Fruit fly (Drosophila melanogaster): Measurements from ENCODE around the gene CG5953.

The CG5953 gene

DNA sequence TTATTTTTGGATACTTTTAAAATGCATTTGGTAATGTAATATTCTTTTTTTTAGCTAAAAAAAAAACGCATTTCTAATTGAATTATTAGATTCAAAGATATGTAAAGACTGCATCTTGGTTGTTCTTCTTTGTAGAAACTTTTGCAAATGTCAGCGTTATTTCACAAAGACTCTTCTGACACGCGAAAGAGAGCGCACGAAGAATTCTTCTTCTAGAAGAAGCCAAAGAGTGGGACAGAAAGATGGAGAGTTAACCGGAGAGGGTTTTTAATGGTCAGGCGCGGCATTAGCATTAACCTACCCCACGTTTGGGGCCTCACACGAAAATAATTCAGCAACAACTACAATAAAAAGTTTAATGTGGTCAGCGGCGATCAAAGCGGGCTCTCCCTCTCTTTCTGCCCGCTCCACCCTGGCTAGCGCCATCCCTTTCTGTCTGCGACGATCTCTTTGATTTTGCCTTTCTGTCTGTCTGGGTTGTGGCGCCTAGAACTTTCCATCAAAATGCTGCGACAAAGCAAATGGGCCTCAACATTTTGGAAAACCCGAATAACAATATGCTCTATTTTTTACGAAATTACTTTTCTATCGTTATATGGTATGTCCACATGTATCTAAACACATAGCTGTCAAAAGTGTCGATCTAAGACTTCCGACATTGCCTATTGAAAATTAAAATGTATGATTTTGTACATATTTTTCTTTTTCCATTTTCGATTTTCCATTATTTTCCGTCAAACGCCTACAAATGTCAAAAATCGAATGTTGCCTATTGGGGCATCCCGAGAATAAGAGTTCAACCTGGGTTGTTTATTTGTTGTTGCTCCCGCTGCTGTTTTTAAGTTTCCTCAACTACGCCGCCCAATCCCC lies 12.0 kb downstream of the CG5953 start:
- TF ChIP-seq Dfd (GFP tag; optimal IDR thresholded peaks at IDR 0.05), result no peak
- no peak for TF ChIP-seq seq (GFP tag; IDR thresholded peaks at IDR 0.05)
- no peak for TF ChIP-seq CG14050 (GFP tag; IDR thresholded peaks at IDR 0.05)
- TF ChIP-seq CG9932 (GFP tag; IDR thresholded peaks at IDR 0.05), result 0 out of 2 replicates have a peak, but pooled peaks have one; percentile 4
- TF ChIP-seq sug (tag; optimal IDR thresholded peaks at IDR 0.05), result peak; percentile 34
- TF ChIP-seq Bgb (GFP tag; IDR thresholded peaks at IDR 0.05; ENCODE audit: partially characterized antibody), result peak; percentile 31; the same call in 1 of the 2 replicates
- TF ChIP-seq ind (GFP tag; optimal IDR thresholded peaks at IDR 0.05), result peak; percentile 9
- peak; percentile 47 for TF ChIP-seq CG30403 (GFP tag; optimal IDR thresholded peaks at IDR 0.05)
- TF ChIP-seq Hr3 (GFP tag; optimal IDR thresholded peaks at IDR 0.05), result peak; percentile 3
- TF ChIP-seq NFAT (GFP tag; IDR thresholded peaks at IDR 0.05), result peak; percentile 47; the same call in 1 of the 2 replicates
- peak; percentile 5 for TF ChIP-seq CG12769 (tag; optimal IDR thresholded peaks at IDR 0.05)
- 0 out of 3 replicates have a peak, but pooled peaks have one; percentile 29 for TF ChIP-seq CG6175 (GFP tag; IDR thresholded peaks at IDR 0.05)
- peak; percentile 64 to 89 for TF ChIP-seq Trl (optimal IDR thresholded peaks at IDR 0.05)
- TF ChIP-seq Trl (GFP tag; optimal IDR thresholded peaks at IDR 0.05), result no peak
- TF ChIP-seq Drgx (GFP tag; IDR thresholded peaks at IDR 0.05), result no peak
- TF ChIP-seq vvl (GFP tag; IDR thresholded peaks at IDR 0.05), result peak; percentile 60; the same call in 1 of the 2 replicates
- 0 out of 2 replicates have a peak, but pooled peaks have one; percentile 44 for TF ChIP-seq bbx (GFP tag; IDR thresholded peaks at IDR 0.05; ENCODE audit: partially characterized antibody)
- no peak for TF ChIP-seq tgo (GFP tag; IDR thresholded peaks at IDR 0.05)
- TF ChIP-seq CG18011 (GFP tag; optimal IDR thresholded peaks at IDR 0.05), result no peak
- no peak for TF ChIP-seq Ptx1 (GFP tag; IDR thresholded peaks at IDR 0.05)
- TF ChIP-seq CG17385 (GFP tag; optimal IDR thresholded peaks at IDR 0.05), result peak; percentile 30
- peak; percentile 32; the same call in 1 of the 3 replicates for TF ChIP-seq Aef1 (GFP tag; IDR thresholded peaks at IDR 0.05)
- TF ChIP-seq pan (optimal IDR thresholded peaks at IDR 0.05), result no peak
- peak in 1 of 2 experiments; percentile 46 for TF ChIP-seq pan (GFP tag; optimal IDR thresholded peaks at IDR 0.05 in 1 of 2, IDR thresholded peaks at IDR 0.05 in 1 of 2)
- no peak for TF ChIP-seq Sry-δ (GFP tag; optimal IDR thresholded peaks at IDR 0.05)
- TF ChIP-seq CG12659 (GFP tag; optimal IDR thresholded peaks at IDR 0.05), result no peak
- TF ChIP-seq CG5245 (GFP tag; optimal IDR thresholded peaks at IDR 0.05), result no peak
- TF ChIP-seq Meics (GFP tag; optimal IDR thresholded peaks at IDR 0.05), result no peak
- TF ChIP-seq ranshi (GFP tag; IDR thresholded peaks at IDR 0.05), result peak; percentile 25; the same call in 1 of the 2 replicates
- no peak for TF ChIP-seq Ada2b (GFP tag; IDR thresholded peaks at IDR 0.05)
- TF ChIP-seq D19B (GFP tag; optimal IDR thresholded peaks at IDR 0.05), result peak; percentile 4
- TF ChIP-seq CG34224 (GFP tag; IDR thresholded peaks at IDR 0.05; ENCODE audit: partially characterized antibody), result peak; percentile 45
- peak in 1 of 2 experiments; percentile 74 for TF ChIP-seq eve (GFP tag; optimal IDR thresholded peaks at IDR 0.05)
- TF ChIP-seq CG8290 (GFP tag; optimal IDR thresholded peaks at IDR 0.05), result no peak
- TF ChIP-seq CG8290 (tag; optimal IDR thresholded peaks at IDR 0.05), result peak in 1 of 2 experiments; percentile 24
- peak; percentile 16 for TF ChIP-seq nmo (GFP tag; optimal IDR thresholded peaks at IDR 0.05)
- TF ChIP-seq B-H1 (GFP tag; IDR thresholded peaks at IDR 0.05), result no peak
- peak; percentile 37; the same call in 1 of the 2 replicates for TF ChIP-seq CG10321 (GFP tag; IDR thresholded peaks at IDR 0.05)
- TF ChIP-seq CG1832 (GFP tag; optimal IDR thresholded peaks at IDR 0.05), result peak; percentile 80
- peak; percentile 4 for TF ChIP-seq yki (optimal IDR thresholded peaks at IDR 0.05)
- TF ChIP-seq ERR (GFP tag; optimal IDR thresholded peaks at IDR 0.05), result no peak
- TF ChIP-seq Med (GFP tag), result peak; percentile 92
- TF ChIP-seq CG3163 (GFP tag; optimal IDR thresholded peaks at IDR 0.05), result peak; percentile 93
- peak; percentile 47 for TF ChIP-seq CG2199 (GFP tag; IDR thresholded peaks at IDR 0.05)
- no peak for TF ChIP-seq CG13296 (GFP tag; optimal IDR thresholded peaks at IDR 0.05)
- peak; percentile 95 for TF ChIP-seq D19A (tag; optimal IDR thresholded peaks at IDR 0.05)
- no peak for TF ChIP-seq CG4820 (GFP tag; optimal IDR thresholded peaks at IDR 0.05)
- 0 out of 2 replicates have a peak, but pooled peaks have one; percentile 10 for TF ChIP-seq CG32532 (GFP tag; IDR thresholded peaks at IDR 0.05)
- TF ChIP-seq nerfin-2 (GFP tag; IDR thresholded peaks at IDR 0.05; ENCODE audit: partially characterized antibody), result 0 out of 2 replicates have a peak, but pooled peaks have one; percentile 7
- TF ChIP-seq lilli (GFP tag; optimal IDR thresholded peaks at IDR 0.05), result peak; percentile 38
